Worm (Caenorhabditis elegans): ENCODE results near the gene ZK783.7.

The ZK783.7 gene

DNA sequence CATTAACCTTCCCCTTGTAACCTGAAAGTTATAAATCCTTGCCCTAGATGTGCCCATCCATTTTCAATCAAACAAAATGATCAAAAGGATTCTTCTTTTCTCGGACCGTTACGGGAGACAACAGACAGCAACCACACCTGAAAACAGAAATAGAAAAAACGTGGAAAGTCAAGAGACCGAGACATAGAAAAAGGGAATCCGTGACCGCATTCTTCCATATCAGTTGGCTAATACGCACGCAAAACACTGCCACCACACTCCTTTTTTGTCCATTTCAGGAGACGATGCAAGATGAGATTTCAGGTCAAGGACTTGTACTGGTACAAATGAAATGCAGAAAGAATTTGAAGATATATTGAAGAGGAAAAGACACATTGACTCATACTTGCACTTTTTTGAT, 38.2 kb upstream of the ZK783.7 start (continued):
- TF ChIP-seq ztf-25 (GFP tag; IDR thresholded peaks at IDR 0.05): no peak
- no peak for TF ChIP-seq fkh-3 (tag; optimal IDR thresholded peaks at IDR 0.05)
- no peak for TF ChIP-seq sdz-38 (tag; optimal IDR thresholded peaks at IDR 0.05)
- TF ChIP-seq attf-3 (GFP tag; conservative IDR thresholded peaks at IDR 0.05): no peak
- TF ChIP-seq nfya-1 (tag; optimal IDR thresholded peaks at IDR 0.05; ENCODE audit: borderline replicate concordance, insufficient read depth): no peak
- no peak for TF ChIP-seq F22D6.2 (tag; optimal IDR thresholded peaks at IDR 0.05)

DNA sequence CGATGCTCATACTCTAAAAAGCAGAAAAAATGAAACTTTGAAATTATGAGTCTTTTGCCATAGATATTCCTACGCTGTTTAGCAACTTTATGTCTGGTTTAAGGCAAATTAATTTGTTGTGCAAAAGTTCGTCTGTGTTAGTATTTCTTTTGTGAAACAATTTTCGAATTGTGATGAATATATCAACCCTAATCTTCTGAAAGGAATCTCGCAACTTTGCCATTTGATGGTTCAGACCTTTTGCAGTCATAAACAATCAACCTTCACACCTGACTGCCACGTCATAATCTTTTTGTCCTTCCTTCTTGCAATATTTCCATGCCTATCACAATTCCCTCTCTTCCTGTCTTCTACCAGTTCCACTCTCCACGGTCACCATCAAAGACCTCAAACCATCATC, 36.7 kb upstream of the ZK783.7 start:
- no peak for TF ChIP-seq akir-1 (GFP tag; optimal IDR thresholded peaks at IDR 0.05)
- TF ChIP-seq ceh-58 (GFP tag; IDR thresholded peaks at IDR 0.05): 0 out of 2 replicates have a peak, but pooled peaks have one; percentile 30
- TF ChIP-seq ceh-100 (GFP tag; IDR thresholded peaks at IDR 0.05): no peak
- no peak for TF ChIP-seq let-526 (GFP tag; IDR thresholded peaks at IDR 0.05)
- no peak for TF ChIP-seq lin-40 (tag; optimal IDR thresholded peaks at IDR 0.05)
- TF ChIP-seq snpc-1.3 (tag; optimal IDR thresholded peaks at IDR 0.05; ENCODE audit: insufficient read depth): no peak
- TF ChIP-seq pha-4 (tag; optimal IDR thresholded peaks at IDR 0.05): no peak

DNA sequence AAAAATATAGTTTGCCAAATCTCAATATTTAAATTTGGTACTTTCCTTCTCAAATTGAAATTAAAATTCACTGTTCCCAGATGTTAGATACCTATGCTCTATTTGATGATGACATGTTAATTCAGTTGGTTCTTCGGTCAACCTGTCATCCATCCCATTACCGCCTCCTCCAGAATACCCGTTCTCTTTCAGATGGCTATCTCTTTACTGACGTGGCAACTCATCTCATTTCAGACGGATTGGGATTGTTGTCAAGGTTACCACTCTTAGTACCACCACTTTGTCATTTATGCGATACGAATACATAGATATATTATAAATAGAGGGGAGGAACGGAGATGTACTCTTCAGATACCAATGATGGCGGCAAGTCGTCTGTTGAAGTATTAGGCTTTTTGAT, 35.2 kb upstream of the ZK783.7 start:
- no peak for TF ChIP-seq lin-26 (GFP tag; IDR thresholded peaks at IDR 0.05)
- no peak for TF ChIP-seq F37B4.10 (GFP tag; IDR thresholded peaks at IDR 0.05)
- no peak for TF ChIP-seq ZK185.1 (tag; optimal IDR thresholded peaks at IDR 0.05; ENCODE audit: poor library complexity, severe bottlenecking)
- TF ChIP-seq egl-44 (GFP tag; IDR thresholded peaks at IDR 0.05): no peak
- peak; percentile 69 for TF ChIP-seq unc-62 (GFP tag; optimal IDR thresholded peaks at IDR 0.05)

DNA sequence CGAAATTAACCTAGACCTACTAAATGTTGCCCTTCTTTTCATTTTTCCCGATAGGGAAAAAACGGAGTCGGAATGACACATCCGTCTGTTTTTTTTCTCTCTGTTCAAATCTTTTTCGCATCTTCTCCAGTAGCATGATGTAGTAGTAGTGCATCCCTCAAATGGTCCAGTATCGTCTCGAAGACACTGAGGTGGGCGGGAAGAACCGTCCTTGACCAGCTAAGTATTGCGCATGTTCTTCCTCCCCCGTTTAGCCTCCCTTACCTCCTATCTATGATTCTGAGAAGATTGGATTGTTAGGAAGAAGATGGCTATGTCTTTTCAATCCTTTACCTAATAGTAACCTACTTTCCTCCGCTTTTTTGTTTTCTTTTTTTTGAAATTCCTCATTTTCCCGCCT, 33.6 kb upstream of the ZK783.7 start:
- no peak for TF ChIP-seq hmg-1.2 (GFP tag; IDR thresholded peaks at IDR 0.05)
- no peak for TF ChIP-seq egl-18 (GFP tag; IDR thresholded peaks at IDR 0.05)
- TF ChIP-seq aptf-2 (GFP tag; conservative IDR thresholded peaks at IDR 0.05): no peak
- TF ChIP-seq Y53G8AR.9 (GFP tag; conservative IDR thresholded peaks at IDR 0.05): no peak
- TF ChIP-seq akir-1 (GFP tag; optimal IDR thresholded peaks at IDR 0.05): no peak
- TF ChIP-seq snpc-4 (GFP tag; optimal IDR thresholded peaks at IDR 0.05): no peak
- TF ChIP-seq snpc-4 (tag; optimal IDR thresholded peaks at IDR 0.05): no peak
- no peak for TF ChIP-seq lir-1 (GFP tag; conservative IDR thresholded peaks at IDR 0.05)
- TF ChIP-seq K12H6.12 (tag; optimal IDR thresholded peaks at IDR 0.05): no peak
- TF ChIP-seq F55B11.4 (tag; optimal IDR thresholded peaks at IDR 0.05; ENCODE audit: borderline replicate concordance, insufficient read depth): no peak
- TF ChIP-seq let-607 (tag; optimal IDR thresholded peaks at IDR 0.05): no peak
- no peak for TF ChIP-seq ets-4 (GFP tag; optimal IDR thresholded peaks at IDR 0.05)

DNA sequence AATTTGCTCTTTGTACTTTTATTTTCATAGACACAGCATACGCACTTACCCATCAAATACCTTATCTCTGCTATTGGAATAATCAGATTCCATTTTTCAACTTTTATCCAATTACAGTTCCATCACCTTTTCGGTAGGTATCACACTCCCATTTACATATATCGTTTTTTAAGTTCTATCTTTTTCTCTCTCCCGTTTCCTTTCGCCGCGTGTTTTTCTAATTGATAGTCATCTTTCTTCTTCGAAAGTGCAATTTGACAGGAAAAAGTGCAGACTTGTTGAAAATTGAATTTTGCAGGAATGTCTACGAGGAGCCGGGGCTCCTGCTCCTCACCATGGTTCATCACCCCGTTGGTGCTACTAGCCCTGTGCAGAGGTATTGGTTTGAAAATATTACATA, 31.4 kb upstream of the ZK783.7 start, which contains the start of gene fbn-1:
TSS of gene fbn-1 (plus strand) at position 301 of the 400 bp plus-strand sequence.
- no peak for TF ChIP-seq hlh-26 (GFP tag; conservative IDR thresholded peaks at IDR 0.05)
- TF ChIP-seq somi-1 (GFP tag; optimal IDR thresholded peaks at IDR 0.05): no peak
- no peak for TF ChIP-seq fkh-3 (tag; optimal IDR thresholded peaks at IDR 0.05)
- TF ChIP-seq K11D2.4 (GFP tag; IDR thresholded peaks at IDR 0.05): no peak
- TF ChIP-seq D2030.7 (GFP tag; IDR thresholded peaks at IDR 0.05): no peak
- no peak for TF ChIP-seq lsy-27 (tag; optimal IDR thresholded peaks at IDR 0.05; ENCODE audit: borderline replicate concordance, insufficient read depth)
- no peak for TF ChIP-seq nhr-179 (tag; optimal IDR thresholded peaks at IDR 0.05)
- no peak for TF ChIP-seq attf-3 (GFP tag; conservative IDR thresholded peaks at IDR 0.05)
- TF ChIP-seq Y56A3A.18 (GFP tag; IDR thresholded peaks at IDR 0.05): no peak
- no peak for TF ChIP-seq mes-4 (tag; optimal IDR thresholded peaks at IDR 0.05)
- TF ChIP-seq T07F8.4 (tag; optimal IDR thresholded peaks at IDR 0.05): no peak
- no peak for TF ChIP-seq ceh-58 (GFP tag; IDR thresholded peaks at IDR 0.05)
- no peak for TF ChIP-seq egl-44 (GFP tag; IDR thresholded peaks at IDR 0.05)
- TF ChIP-seq C06A6.2 (GFP tag; conservative IDR thresholded peaks at IDR 0.05): no peak
- no peak for TF ChIP-seq B0019.2 (GFP tag; conservative IDR thresholded peaks at IDR 0.05)
- no peak for TF ChIP-seq nfya-1 (tag; optimal IDR thresholded peaks at IDR 0.05; ENCODE audit: borderline replicate concordance, insufficient read depth)
- TF ChIP-seq cebp-2 (GFP tag; IDR thresholded peaks at IDR 0.05): no peak
